Worm (Caenorhabditis elegans) whole organism, mixed stage, embryonic: ENCODE results near the gene C35B1.4.

Experiments used
- blmp-1 ChIP-seq: fragments of 150-350 bp; optimal IDR thresholded peaks from 2 replicates; lab custom pipeline; 2014; ENCODE audit warnings: missing biosample characterization, missing genetic modification characterization
- ham-2 ChIP-seq: fragments of 200-800 bp; sonication (Bioruptor generic); optimal IDR thresholded peaks from 2 replicates; lab custom pipeline; 2018; ENCODE audit warnings: mild to moderate bottlenecking, missing genetic modification characterization, missing compliant biosample characterization
- lin-13 ChIP-seq: fragments of 150-350 bp; optimal IDR thresholded peaks from 2 replicates; lab custom pipeline; 2014; ENCODE audit warnings: missing biosample characterization, missing genetic modification characterization
- nhr-237 ChIP-seq: fragments of 150-350 bp; optimal IDR thresholded peaks from 2 replicates; lab custom pipeline; 2014; ENCODE audit warnings: missing biosample characterization, missing genetic modification characterization
- snpc-4 ChIP-seq: fragments of 150-350 bp; optimal IDR thresholded peaks from 2 replicates; lab custom pipeline; 2014; ENCODE audit warnings: missing biosample characterization, missing genetic modification characterization
- zip-8 ChIP-seq: fragments of 150-350 bp; optimal IDR thresholded peaks from 2 replicates; lab custom pipeline; 2014; ENCODE audit warnings: missing biosample characterization, missing genetic modification characterization

DNA sequence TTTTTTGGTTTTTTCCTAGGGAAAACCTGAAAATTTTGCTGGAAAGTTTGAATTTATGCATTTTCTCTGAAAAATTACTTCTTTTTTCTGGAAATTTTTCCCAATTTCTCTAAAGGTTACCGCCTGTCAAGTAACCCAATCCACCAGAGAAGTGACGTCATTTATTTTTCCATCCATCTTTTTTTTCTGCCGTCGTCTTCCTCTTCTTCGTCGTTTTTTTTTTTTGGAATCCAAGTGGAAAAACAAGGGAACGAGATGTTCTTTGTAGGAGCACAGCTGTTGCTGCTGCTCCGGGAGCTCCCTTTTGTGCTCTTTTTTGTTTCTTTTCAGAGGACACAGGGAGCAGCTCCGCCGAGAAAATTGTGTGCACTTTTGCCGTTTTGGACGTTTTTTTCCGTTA, 14.8 kb downstream of the C35B1.4 start:
- no peak for TF ChIP-seq snpc-4
- no peak for TF ChIP-seq nhr-237
- no peak for TF ChIP-seq zip-8
- TF ChIP-seq lin-13, result no peak
- TF ChIP-seq blmp-1 (tag; lab: Kevin White, UChicago), result no peak
- TF ChIP-seq ham-2 (GFP tag; lab: Kevin White, UChicago), result no peak
